Worm (Caenorhabditis elegans) whole organism, L3 larva: ENCODE data around the gene col-141.

ENCODE experiments used
- R02D3.7 ChIP-seq: fragments of 150-350 bp; optimal IDR thresholded peaks from 2 replicates; lab custom pipeline; 2014; ENCODE audit warnings: missing biosample characterization, missing genetic modification characterization
- ama-1 ChIP-seq: fragments of 150-350 bp; optimal IDR thresholded peaks from 2 replicates; lab custom pipeline; 2018
- ceh-82 ChIP-seq: fragments of 150-350 bp; optimal IDR thresholded peaks from 2 replicates; lab custom pipeline; 2014; ENCODE audit warnings: missing biosample characterization, missing genetic modification characterization
- fkh-10 ChIP-seq: sonication (generic microtip); optimal IDR thresholded peaks from 2 replicates; lab custom pipeline; 2017; ENCODE audit warnings: missing biosample characterization, missing genetic modification reagents, missing genetic modification characterization
- lin-15B ChIP-seq: fragments of 150-350 bp; optimal IDR thresholded peaks from 2 replicates; lab custom pipeline; 2014; ENCODE audit warnings: missing biosample characterization, missing genetic modification characterization
- nfya-1 ChIP-seq: sonication (generic microtip); optimal IDR thresholded peaks from 2 replicates; lab custom pipeline; 2017; ENCODE audit warnings: missing genetic modification characterization, mild to moderate bottlenecking, missing compliant biosample characterization, antibody characterized with exemption, moderate library complexity; ENCODE audit not compliant: insufficient read depth
- nhr-76 ChIP-seq: fragments of 150-350 bp; sonication (generic microtip); optimal IDR thresholded peaks from 5 replicates; lab custom pipeline; 2014; ENCODE audit warnings: missing biosample characterization, missing genetic modification characterization
- snpc-4 ChIP-seq: fragments of 150-350 bp; optimal IDR thresholded peaks from 2 replicates; lab custom pipeline; 2014; ENCODE audit warnings: missing biosample characterization, missing genetic modification characterization

DNA sequence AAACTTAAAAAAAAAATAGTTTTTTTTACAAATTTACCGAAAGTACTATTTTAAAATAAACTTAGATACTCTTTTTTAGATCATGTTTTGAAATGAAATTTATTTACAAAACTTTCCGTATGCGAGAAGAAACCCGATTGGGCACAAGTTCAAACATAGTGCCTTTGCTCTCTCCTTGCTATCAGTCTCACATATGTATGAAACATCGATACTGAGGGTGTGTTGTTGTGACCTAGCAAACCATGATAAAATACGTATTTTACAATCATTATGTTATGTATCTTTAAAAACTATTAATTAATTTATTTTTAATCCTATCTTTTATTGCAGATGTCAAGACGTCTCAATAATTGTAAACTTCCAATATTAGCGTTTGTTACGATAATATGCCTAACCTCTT, 19.4 kb upstream of the col-141 start:
- no peak for TF ChIP-seq ceh-82 (tag; lab: Kevin White, UChicago)
- no peak for TF ChIP-seq nhr-76 (tag; lab: Kevin White, UChicago)
- TF ChIP-seq fkh-10, result no peak
- no peak for TF ChIP-seq lin-15B
- no peak for TF ChIP-seq nfya-1 (tag; lab: Kevin White, UChicago)
- TF ChIP-seq snpc-4 (tag; lab: Kevin White, UChicago), result no peak
- TF ChIP-seq R02D3.7 (tag; lab: Kevin White, UChicago), result no peak
- no peak for TF ChIP-seq ama-1 (lab: Kevin White, UChicago)
